Worm (Caenorhabditis elegans): ENCODE results near the gene ugt-14.

The ugt-14 gene

DNA sequence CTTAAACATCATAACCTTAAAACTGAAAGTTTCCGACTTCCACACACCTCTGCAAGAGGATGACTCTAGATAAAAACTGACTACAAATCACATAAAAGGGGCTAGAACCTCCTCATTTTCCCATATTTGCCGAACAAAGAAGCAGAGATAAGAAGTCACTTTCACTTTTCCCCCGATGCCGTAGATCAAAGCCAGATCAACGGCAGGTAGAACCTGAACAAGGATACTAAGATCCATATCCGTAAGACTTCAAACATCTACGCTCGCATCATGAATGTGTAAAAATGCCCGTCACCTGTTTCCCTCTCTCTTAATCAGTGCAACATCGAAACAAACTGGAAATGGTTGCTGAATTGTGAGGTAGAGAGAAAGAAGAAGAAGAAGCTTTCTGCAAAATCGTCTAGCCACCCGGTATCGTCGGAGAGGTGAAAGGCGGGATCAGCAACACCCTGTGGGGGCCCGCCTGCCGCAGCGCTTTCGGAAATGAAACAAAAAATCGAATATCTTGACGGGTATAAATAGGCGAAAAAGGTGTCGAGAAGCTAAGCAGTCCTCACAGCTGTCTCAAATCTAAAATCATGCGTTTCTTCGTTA, 12.7 kb downstream of the ugt-14 start, which contains the start of gene C02E7.6:
TSS of gene C02E7.6 (plus strand) at position 544 of the 594 bp plus-strand sequence.
- TF ChIP-seq ceh-43 (GFP tag; optimal IDR thresholded peaks at IDR 0.05): no peak
- TF ChIP-seq elt-1 (tag; optimal IDR thresholded peaks at IDR 0.05; ENCODE audit: borderline replicate concordance, insufficient read depth): peak; percentile 90
- TF ChIP-seq blmp-1 (tag; optimal IDR thresholded peaks at IDR 0.05): peak; percentile 67
- TF ChIP-seq nhr-237 (tag; optimal IDR thresholded peaks at IDR 0.05): peak; percentile 14
- peak; percentile 16 for TF ChIP-seq unc-62 (GFP tag; optimal IDR thresholded peaks at IDR 0.05)

DNA sequence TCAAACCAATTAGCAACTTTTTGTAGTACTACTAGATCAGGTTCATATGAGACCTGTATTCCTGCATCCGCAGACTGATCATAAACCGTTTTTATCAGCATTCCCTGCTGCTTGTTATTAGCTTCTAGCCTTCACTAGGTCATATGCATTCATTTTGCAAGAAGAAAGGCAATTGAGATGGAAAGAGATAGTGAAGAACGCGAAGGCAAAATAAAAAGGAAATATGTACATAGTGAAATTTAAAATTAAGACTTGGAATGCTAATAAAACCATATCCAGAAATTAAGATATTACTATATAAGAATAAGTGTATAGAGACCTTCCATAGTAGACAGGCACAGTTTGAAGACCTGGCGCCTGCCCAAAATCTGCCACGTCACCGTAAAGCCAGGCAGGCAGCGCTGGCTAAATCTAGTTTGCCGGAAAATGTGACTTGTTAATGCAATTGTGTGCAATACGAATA, 14.7 kb downstream of the ugt-14 start, which contains the start of the genes C02E7.8 and srh-23:
TSS of gene C02E7.8 (minus strand) at position 101 of the 463 bp plus-strand sequence.
TSS of gene srh-23 (plus strand) at position 413 of the 463 bp plus-strand sequence.
- no peak for TF ChIP-seq nhr-76 (tag; optimal IDR thresholded peaks at IDR 0.05)
- no peak for TF ChIP-seq mep-1 (tag; optimal IDR thresholded peaks at IDR 0.05)
- no peak for TF ChIP-seq nhr-237 (tag; optimal IDR thresholded peaks at IDR 0.05)
- TF ChIP-seq lsy-2 (tag; optimal IDR thresholded peaks at IDR 0.05): no peak
- no peak for TF ChIP-seq nhr-28 (tag; optimal IDR thresholded peaks at IDR 0.05)
- TF ChIP-seq mls-2 (tag; optimal IDR thresholded peaks at IDR 0.05): no peak
- TF ChIP-seq ceh-39 (tag; optimal IDR thresholded peaks at IDR 0.05): no peak
- TF ChIP-seq tbx-8 (GFP tag; optimal IDR thresholded peaks at IDR 0.05): no peak
- no peak for TF ChIP-seq ceh-83 (GFP tag; optimal IDR thresholded peaks at IDR 0.05)
- no peak for TF ChIP-seq M03D4.4 (tag; optimal IDR thresholded peaks at IDR 0.05)
- TF ChIP-seq sptf-1 (tag; optimal IDR thresholded peaks at IDR 0.05): no peak
- no peak for TF ChIP-seq unc-120 (tag; optimal IDR thresholded peaks at IDR 0.05; ENCODE audit: poor library complexity, severe bottlenecking)

DNA sequence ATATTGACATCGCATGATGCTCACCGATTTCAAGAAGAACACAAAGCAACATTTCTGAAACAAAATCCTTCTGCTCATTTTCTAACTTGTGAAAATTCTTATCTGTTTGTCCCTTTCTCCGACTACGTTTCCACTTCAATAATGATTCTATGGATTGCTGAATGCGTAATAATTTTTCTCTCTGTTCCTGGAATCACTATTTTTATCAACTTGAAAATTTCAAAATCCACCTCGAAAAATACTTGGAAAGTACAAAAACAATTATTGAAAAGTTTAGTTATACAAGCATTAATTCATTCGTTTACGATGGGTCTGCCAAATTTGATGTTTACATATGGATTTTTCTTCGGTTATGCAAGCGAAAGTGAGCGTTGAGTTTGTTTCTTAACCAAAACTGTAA, 16.0 kb downstream of the ugt-14 start, which contains the start of gene srh-22:
TSS of gene srh-22 (plus strand) at position 301 of the 400 bp plus-strand sequence.
- TF ChIP-seq hlh-1 (tag; optimal IDR thresholded peaks at IDR 0.05): no peak
- TF ChIP-seq M03D4.4 (tag; optimal IDR thresholded peaks at IDR 0.05): no peak
- TF ChIP-seq nhr-237 (tag; optimal IDR thresholded peaks at IDR 0.05): no peak

DNA sequence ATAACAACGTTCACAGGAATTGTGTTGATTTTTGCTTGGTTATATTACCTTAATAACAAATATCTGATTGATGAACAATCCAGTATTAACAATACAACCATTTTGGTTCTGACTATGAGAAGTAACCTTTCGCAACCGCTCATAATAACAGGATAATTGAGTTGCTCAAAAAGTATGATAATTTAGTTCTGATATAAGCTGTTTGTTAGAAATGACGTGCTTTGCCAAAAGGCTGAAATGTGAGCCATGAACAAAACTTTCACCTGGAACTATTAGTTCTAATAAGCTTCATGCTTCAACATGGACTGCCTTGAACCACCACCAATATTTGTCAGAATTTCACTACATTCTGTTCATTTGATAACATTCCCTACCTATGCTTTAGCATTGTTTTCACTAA, 18.6 kb downstream of the ugt-14 start, which contains the start of gene srh-20:
TSS of gene srh-20 (plus strand) at position 301 of the 400 bp plus-strand sequence.
- TF ChIP-seq sem-2 (GFP tag; optimal IDR thresholded peaks at IDR 0.05) (no peak), ces-1 (GFP tag; optimal IDR thresholded peaks at IDR 0.05) (no peak)

DNA sequence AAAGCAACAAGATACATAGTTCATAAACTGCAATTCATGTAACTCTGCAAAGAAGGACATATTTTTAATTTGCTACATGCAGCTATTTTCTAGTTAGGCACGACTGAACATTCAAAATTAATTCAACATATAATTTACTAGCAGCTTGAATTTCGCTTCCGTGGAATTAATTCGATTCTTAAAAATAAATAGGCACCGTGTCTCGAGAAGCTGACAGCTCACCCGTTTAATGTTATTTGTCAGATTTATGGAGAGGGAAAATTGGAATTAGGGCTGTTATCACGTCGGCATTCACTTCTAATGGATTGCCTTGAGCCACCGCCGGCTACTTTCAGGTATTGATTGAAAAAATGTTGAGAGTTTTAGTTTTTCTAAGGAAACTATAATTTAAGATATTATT, 20.3 kb downstream of the ugt-14 start, which contains the start of gene srh-21:
TSS of gene srh-21 (plus strand) at position 301 of the 400 bp plus-strand sequence.
- TF ChIP-seq tbx-8 (GFP tag; optimal IDR thresholded peaks at IDR 0.05) (no peak), elt-3 (tag; optimal IDR thresholded peaks at IDR 0.05) (no peak), ztf-11 (tag; optimal IDR thresholded peaks at IDR 0.05) (no peak), nhr-76 (tag; optimal IDR thresholded peaks at IDR 0.05) (no peak), sem-2 (GFP tag; optimal IDR thresholded peaks at IDR 0.05) (no peak), pha-4 (tag; optimal IDR thresholded peaks at IDR 0.05) (no peak), ceh-83 (GFP tag; optimal IDR thresholded peaks at IDR 0.05) (no peak), snpc-4 (tag; optimal IDR thresholded peaks at IDR 0.05) (no peak), unc-62 (GFP tag; optimal IDR thresholded peaks at IDR 0.05) (no peak)

DNA sequence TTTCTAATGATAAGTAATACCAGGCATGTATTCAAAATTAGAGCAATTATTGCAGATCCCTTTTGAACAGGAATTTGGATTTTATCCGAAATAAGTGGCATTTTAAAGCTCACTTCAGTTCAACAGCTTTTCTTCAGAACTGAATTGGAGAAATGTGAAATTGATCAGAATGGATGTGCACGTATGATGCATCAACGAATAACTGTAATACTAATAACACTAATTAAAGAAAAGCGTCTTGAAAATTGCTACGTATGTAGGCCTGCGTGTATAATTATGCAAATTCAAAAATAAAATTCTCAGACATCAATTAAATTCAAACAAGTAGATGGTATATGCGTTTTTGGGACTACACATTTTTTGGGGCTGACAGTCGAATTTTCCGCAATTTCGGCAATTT, 23.8 kb downstream of the ugt-14 start, which contains the start of gene str-205:
TSS of gene str-205 (minus strand) at position 101 of the 400 bp plus-strand sequence.
- TF ChIP-seq drap-1 (GFP tag; optimal IDR thresholded peaks at IDR 0.05): no peak
- no peak for TF ChIP-seq unc-62 (GFP tag; optimal IDR thresholded peaks at IDR 0.05)
- no peak for TF ChIP-seq flh-1 (GFP tag; optimal IDR thresholded peaks at IDR 0.05)
- TF ChIP-seq lin-13 (tag; optimal IDR thresholded peaks at IDR 0.05): no peak
- TF ChIP-seq nhr-237 (tag; optimal IDR thresholded peaks at IDR 0.05): no peak
- TF ChIP-seq ham-2 (GFP tag; optimal IDR thresholded peaks at IDR 0.05): no peak
- TF ChIP-seq lsy-2 (tag; optimal IDR thresholded peaks at IDR 0.05): no peak
- no peak for TF ChIP-seq ces-1 (GFP tag; optimal IDR thresholded peaks at IDR 0.05)
- TF ChIP-seq nhr-12 (tag; optimal IDR thresholded peaks at IDR 0.05): no peak
- TF ChIP-seq unc-39 (tag; optimal IDR thresholded peaks at IDR 0.05): no peak
- TF ChIP-seq blmp-1 (tag; optimal IDR thresholded peaks at IDR 0.05): no peak
- no peak for TF ChIP-seq bed-3 (GFP tag; optimal IDR thresholded peaks at IDR 0.05)
- TF ChIP-seq unc-120 (tag; optimal IDR thresholded peaks at IDR 0.05; ENCODE audit: poor library complexity, severe bottlenecking): no peak
